Fruit fly (Drosophila melanogaster): ENCODE measurements around the gene CG2663.

DNA sequence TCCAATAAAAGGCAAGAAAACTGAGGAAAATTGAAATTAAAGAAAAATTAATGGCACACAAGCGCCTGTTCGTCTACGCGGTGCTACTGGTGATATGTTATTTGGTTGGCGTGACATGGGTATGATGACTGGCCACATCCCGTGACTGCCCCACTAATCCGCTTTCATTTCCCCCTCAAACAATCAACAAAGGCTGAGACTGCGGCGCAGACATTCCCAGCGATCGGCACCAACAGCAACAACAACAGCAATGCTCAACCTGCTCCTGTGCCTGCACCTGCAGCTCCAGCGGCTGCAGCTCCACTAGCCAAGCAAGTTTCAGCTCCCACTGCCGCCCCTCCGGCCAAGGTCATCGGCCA, 48.8 kb downstream of the CG2663 start:
- no peak for TF ChIP-seq rgr (GFP tag; optimal IDR thresholded peaks at IDR 0.05)
- no peak for TF ChIP-seq CrebA (GFP tag; optimal IDR thresholded peaks at IDR 0.05; ENCODE audit: borderline replicate concordance)
- TF ChIP-seq woc (GFP tag; optimal IDR thresholded peaks at IDR 0.05) = no peak
- no peak for TF ChIP-seq Jra (GFP tag; optimal IDR thresholded peaks at IDR 0.05)
- no peak for TF ChIP-seq Hr78 (GFP tag; optimal IDR thresholded peaks at IDR 0.05)
- TF ChIP-seq lola (GFP tag; optimal IDR thresholded peaks at IDR 0.05) = no peak
- no peak for TF ChIP-seq Dfd (GFP tag; optimal IDR thresholded peaks at IDR 0.05)
